Worm (Caenorhabditis elegans) whole organism, L1 larva: ENCODE results near the gene K04F1.9.

Experiments used
- alr-1 ChIP-seq: fragments of 200-800 bp; sonication (Bioruptor generic); optimal IDR thresholded peaks from 2 replicates; lab custom pipeline; 2018; ENCODE audit warnings: borderline replicate concordance, mild to moderate bottlenecking, missing genetic modification characterization, missing compliant biosample characterization
- irx-1 ChIP-seq: sonication (generic microtip); optimal IDR thresholded peaks from 2 replicates; lab custom pipeline; 2016; ENCODE audit warnings: missing genetic modification characterization, missing compliant biosample characterization
- lin-13 ChIP-seq: fragments of 150-350 bp; optimal IDR thresholded peaks from 2 replicates; lab custom pipeline; 2014; ENCODE audit warnings: missing biosample characterization, missing genetic modification reagents, missing genetic modification characterization
- nhr-237 ChIP-seq: fragments of 150-350 bp; optimal IDR thresholded peaks from 2 replicates; lab custom pipeline; 2014; ENCODE audit warnings: missing biosample characterization, missing genetic modification characterization
- pqm-1 ChIP-seq: sonication (generic microtip); optimal IDR thresholded peaks from 3 replicates; lab custom pipeline; 2017; ENCODE audit warnings: missing biosample characterization, missing genetic modification characterization
- skn-1 ChIP-seq: fragments of 150-350 bp; optimal IDR thresholded peaks from 2 replicates; lab custom pipeline; 2014; ENCODE audit warnings: missing biosample characterization, missing genetic modification characterization
- sox-4 ChIP-seq: sonication (generic microtip); optimal IDR thresholded peaks from 2 replicates; lab custom pipeline; 2016; ENCODE audit warnings: missing genetic modification characterization, missing compliant biosample characterization
- tbx-2 ChIP-seq: sonication (generic microtip); optimal IDR thresholded peaks from 2 replicates; lab custom pipeline; 2016; ENCODE audit warnings: missing genetic modification characterization, missing compliant biosample characterization

DNA sequence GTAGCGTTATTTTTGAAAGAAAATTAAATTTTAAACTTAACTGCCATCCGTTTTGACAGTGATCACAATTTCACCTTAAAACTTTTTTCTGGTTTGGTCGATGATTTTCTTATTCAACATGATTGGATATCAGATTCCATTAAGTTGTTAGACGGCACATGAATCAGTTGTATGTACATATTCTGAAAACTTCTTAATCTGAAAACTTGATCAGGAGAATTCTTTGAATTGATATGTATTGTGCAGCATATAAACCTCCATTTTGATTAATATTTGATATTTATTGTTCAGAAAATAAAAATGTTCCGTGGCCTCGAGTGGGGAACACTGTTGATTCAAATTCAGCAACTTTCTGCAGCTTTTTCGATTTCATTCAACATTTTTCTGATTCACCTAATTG, 25.0 kb upstream of the K04F1.9 start, which contains the start of gene str-221:
- TF ChIP-seq pqm-1 (tag; lab: Kevin White, UChicago) (no peak), lin-13 (GFP tag; lab: Kevin White, UChicago) (no peak), skn-1 (tag; lab: Kevin White, UChicago) (no peak), sox-4 (tag; lab: Kevin White, UChicago) (no peak), irx-1 (tag; lab: Kevin White, UChicago) (no peak), alr-1 (tag; lab: Kevin White, UChicago) (no peak), nhr-237 (tag; lab: Kevin White, UChicago) (no peak), tbx-2 (no peak)
